Fruit fly (Drosophila melanogaster) whole organism, larva: ENCODE measurements around the gene eIF4E3.
A peak's percentile ranks its signal among the peaks of the same experiment; 100 is the strongest.

Source experiments
- noc ChIP-seq: fragments of 200-800 bp; sonication (Bioruptor generic); optimal IDR thresholded peaks from 3 replicates; lab custom pipeline; 2019; ENCODE audit warnings: missing biosample characterization, mild to moderate bottlenecking, missing genetic modification characterization, moderate library complexity

eIF4E3 gene

DNA sequence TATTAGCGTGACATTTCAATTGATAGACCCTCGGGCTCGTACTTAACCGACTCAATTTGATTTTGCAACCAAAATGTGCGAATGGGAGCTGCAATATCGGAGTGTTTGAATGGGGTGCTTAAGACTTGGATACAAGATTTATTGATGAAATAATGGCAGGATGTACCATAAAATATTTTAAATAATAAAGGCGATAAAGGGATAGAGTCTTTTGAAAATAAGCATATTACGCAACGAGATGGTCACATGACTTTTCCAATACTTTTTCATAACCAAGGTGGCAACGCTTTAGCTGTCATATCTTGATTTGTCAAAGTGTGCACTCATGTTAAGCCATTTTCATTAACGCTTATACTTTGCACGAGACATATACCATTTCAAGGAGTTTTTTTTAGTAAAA lies at the start of gene eIF4E3:
Gene eIF4E3, plus strand, starts transcription at position 301 of the 400 bp plus-strand sequence.
- no peak for TF ChIP-seq noc (tag; lab: Kevin White, UChicago)

DNA sequence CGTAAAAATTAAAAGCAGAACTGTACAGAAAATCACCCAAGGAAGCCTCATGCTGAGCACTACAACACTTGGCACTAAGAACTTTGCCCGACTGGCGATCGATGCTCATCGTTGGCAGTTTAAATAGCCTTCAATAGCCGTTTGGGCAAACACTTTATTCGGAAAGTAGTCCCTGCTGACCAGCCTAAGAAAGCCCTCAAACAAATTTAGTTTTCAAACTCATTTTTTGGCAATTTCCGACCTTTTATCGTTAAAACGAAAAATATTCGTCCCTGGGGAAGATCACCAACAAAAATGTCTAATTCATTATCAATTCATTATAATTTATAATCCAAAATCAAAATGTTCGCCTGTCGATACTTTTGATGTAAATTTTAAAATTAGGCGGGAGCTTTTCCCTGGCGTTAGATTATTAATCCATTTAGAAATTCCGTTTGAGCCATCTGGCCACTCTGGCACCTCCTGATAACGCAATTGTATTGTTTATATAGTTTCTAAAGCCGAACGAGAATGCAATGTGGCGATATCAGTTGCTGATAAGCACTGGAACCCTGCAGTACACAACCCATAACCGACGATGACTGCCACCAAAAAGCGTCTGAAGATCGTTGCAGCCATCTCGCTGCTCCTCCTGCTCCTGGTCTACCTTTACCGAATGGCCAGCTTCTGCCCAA lies 48.4 kb upstream of the eIF4E3 start, which contains the start of the genes mthl7 and Uxs:
Gene mthl7, minus strand, starts transcription at position 51 of the 674 bp plus-strand sequence.
Gene Uxs, plus strand, starts transcription at position 460 of the 674 bp plus-strand sequence.
- TF ChIP-seq noc (tag; lab: Kevin White, UChicago): no peak

DNA sequence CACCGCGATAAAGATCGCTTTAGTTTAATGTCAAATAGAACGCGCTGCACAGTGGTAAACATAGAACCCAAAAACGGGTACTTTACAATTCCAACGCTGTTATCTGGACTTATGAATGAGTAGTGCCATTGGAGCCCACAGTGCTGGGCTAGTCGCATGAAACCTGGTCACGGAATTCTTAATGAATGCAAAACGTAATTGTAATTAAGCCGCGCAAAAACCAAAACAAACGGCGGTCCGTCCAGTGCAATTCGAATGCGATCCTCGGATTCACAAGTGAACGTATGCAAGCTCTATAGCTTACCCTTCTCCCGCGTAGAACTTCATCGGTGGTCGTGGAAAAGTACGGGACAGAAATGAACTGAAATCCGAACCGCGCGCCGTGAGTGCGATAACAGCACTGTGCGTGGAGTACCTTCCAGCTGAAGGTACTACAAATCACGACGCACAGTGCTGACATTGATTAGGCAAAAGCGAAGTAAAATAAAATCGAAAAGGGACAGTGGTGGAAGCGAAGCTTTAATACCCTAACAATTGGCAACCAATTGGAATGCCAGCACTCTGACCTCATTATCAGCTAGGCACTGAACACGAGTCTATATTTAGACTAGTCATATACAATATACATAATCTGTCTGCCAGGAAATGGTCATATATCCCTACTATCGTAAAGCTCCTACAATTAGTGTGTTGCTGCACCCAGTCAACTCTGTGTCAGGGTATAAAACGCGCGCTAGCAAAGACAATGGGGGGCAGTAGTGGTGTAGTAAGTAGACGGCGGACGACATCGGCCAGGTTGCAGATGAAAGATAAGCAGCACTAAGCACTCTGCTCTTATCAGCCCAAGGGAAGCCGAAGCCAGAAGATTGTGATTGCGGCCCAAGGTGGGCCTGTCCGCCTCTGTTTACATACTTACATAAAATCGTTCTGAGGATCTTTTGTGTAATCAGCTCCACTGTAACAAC lies 43.5 kb upstream of the eIF4E3 start:
- peak; percentile 91 for TF ChIP-seq noc (tag; lab: Kevin White, UChicago)

DNA sequence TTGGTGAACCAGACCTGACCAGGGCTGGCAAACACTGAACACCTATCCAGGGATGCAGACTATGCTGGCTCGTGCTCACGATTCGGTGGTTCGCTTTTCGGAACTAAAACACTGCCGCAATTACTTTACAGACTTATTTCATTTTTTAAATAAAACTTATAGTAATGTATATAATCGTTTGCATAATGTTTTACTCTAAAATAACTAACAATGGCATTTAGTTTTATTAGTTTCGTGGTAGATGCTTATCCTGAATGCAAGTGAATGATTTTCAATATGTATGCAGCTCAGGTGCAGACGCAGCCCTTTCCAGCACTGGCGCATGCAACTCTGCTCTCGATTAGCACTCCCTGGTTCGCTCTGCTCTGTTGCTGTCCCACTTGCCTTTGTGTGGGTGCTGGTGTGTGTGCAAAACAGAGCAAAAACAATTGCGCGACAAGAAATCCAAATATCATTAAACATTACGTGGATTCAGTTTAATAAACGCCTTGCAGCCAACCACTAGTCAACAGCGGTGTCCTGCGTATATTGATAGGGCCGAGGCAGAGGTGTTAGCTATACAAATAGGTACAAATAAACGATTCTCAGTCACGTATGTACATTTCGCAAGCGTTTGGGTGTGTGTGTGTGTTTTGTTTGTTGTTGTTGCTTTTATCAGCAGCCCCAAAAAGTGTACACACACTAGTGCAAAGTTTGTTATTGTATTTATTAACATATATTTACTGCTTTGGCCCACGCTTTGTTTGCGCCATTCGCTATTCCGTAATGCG lies 42.2 kb upstream of the eIF4E3 start, which contains the start of the genes ERR and Atg18a:
Gene ERR, minus strand, starts transcription at position 45 of the 770 bp plus-strand sequence.
Gene Atg18a, plus strand, starts transcription at position 231 of the 770 bp plus-strand sequence.
- TF ChIP-seq noc (tag; lab: Kevin White, UChicago): peak; percentile 89

dm6 chr3L:8187397-8187811 lies 41.6 kb upstream of the eIF4E3 start:
- no peak for TF ChIP-seq noc (tag; lab: Kevin White, UChicago)

DNA sequence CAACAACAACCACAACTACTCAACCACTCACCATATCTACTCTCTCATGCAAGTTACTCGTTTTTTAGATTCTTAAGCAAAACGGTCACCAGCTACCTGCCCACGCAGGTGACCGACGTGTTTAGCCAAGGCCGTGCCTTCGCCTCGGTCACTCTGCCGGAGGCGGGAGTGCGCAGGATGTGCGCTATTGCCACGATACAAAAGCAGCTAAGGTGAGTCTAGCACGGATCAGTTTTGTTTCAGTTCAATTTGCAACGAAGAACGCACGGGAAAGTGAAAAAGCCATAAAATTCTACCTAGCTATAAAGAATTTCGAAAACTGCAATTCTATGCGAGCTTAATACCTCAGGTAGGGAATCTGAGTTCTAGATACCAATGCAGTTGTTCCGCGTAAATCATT lies 39.8 kb upstream of the eIF4E3 start:
- no peak for TF ChIP-seq noc (tag; lab: Kevin White, UChicago)

DNA sequence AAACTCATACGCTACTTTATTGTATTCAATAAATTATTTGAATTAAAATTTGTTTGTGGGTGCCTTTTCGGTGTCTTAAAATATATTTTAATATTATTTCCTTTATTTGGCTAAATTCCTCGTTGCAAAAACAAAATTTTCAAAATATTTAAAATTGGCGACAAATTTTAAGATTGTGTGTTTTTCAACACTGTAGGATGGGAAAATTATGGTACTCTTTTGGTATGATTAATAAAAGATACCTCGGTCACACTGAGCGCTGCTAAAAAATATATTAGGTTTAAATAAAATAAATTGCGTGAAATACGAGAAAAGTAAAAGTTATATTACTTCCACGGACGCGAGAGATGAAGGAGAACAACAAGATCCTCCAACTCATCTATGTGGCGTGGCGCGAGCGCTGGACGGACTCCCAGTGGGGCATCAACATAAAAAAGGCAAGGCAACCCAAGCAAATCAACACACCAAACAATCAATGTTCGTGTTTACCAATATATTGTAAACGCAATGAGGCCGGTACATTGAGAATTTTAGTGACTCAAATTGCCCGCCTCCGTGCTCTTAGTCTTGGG lies 37.9 kb upstream of the eIF4E3 start, which contains the start of gene MED24:
Gene MED24, plus strand, starts transcription at position 229 of the 572 bp plus-strand sequence.
- no peak for TF ChIP-seq noc (tag; lab: Kevin White, UChicago)

dm6 chr3L:8193016-8193415 lies 36.0 kb upstream of the eIF4E3 start, which contains the start of gene CG7387:
Gene CG7387, minus strand, starts transcription at chr3L:8193116.
- TF ChIP-seq noc (tag; lab: Kevin White, UChicago): no peak

DNA sequence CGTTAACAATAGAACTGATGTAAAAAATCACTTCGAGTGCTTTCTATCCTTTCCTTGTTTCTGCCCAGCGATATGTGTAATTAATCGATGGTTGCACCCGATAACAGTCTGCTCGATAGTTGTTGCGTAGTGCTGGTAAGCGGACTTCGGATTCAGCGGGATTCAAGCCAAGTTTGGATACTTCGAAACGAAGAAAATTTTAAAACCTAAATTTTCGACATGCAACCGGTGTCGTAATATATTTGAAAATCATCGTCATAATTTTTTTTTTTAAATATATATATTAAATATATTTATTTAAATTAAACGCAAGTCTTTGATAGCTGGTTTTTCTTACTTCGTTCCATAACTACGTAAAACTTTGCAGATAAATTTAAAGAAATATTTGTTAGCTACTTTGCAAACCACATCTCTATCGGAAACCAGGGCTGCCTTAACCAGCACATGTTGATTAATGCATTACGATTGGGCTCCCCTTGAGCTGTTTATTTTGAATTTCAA lies 31.2 kb upstream of the eIF4E3 start, which contains the start of the genes UbcE2M and Dhps:
Gene UbcE2M, minus strand, starts transcription at position 209 of the 501 bp plus-strand sequence.
Gene Dhps, plus strand, starts transcription at position 429 of the 501 bp plus-strand sequence.
- peak; percentile 83 for TF ChIP-seq noc (tag; lab: Kevin White, UChicago)

dm6 chr3L:8202317-8202842 lies 26.6 kb upstream of the eIF4E3 start, which contains the start of the genes CG7366 and CG13679:
Gene CG7366, minus strand, starts transcription at chr3L:8202417.
Gene CG13679, plus strand, starts transcription at chr3L:8202792.
- no peak for TF ChIP-seq noc (tag; lab: Kevin White, UChicago)

- no peak for TF ChIP-seq noc (tag; lab: Kevin White, UChicago)
These were observed 18.4 kb upstream of the eIF4E3 start, which contains the start of gene tut for dm6 chr3L:8210596-8210995. Gene tut, minus strand, starts transcription at chr3L:8210743.

- TF ChIP-seq noc (tag; lab: Kevin White, UChicago): no peak
These were observed 17.4 kb upstream of the eIF4E3 start, which contains the start of gene CG8006 for dm6 chr3L:8211590-8211989. Gene CG8006, plus strand, starts transcription at chr3L:8211890.

DNA sequence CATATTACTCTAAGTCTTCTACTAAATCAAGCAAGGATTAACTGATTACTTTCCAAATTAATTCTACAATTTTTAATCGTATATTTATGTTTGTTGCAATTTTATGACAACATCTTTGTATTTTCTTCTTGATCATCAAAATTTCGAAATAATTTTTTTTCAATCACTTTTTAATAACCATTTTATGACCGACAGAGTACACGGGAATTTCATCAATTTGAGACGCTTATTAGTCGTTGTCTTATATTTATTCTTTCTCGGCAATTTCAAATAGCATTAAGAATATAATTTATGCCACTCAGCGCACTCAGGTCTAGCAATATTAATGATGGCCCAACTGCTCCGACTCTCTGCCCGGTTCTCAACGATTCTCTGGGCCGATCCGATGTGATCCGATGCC lies 14.0 kb upstream of the eIF4E3 start, which contains the start of gene CG8012:
Gene CG8012, plus strand, starts transcription at position 301 of the 400 bp plus-strand sequence.
- TF ChIP-seq noc (tag; lab: Kevin White, UChicago): no peak

DNA sequence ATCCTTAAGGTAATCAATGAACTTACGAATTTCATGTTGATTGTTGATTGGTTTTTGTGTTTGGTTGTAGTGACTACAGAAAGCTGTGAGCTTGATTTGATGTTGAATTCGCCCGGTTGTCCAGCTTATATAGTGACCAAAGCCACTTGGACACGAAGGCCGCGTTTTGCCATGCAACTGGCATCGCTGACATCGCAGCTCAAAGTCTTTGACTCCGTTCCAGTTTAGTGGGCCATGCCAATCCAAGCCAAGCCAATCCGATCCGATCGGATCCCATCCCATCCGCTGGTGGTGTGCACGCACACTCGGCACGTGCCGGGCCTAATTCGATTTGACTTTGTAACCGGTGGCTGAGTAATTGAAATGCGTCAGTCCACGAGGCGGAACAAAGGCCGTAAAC lies 10.1 kb upstream of the eIF4E3 start, which contains the start of gene CG13674:
Gene CG13674, minus strand, starts transcription at position 101 of the 400 bp plus-strand sequence.
- TF ChIP-seq noc (tag; lab: Kevin White, UChicago): no peak
